Worm (Caenorhabditis elegans): ENCODE results near the gene pro-3.

The pro-3 gene

DNA sequence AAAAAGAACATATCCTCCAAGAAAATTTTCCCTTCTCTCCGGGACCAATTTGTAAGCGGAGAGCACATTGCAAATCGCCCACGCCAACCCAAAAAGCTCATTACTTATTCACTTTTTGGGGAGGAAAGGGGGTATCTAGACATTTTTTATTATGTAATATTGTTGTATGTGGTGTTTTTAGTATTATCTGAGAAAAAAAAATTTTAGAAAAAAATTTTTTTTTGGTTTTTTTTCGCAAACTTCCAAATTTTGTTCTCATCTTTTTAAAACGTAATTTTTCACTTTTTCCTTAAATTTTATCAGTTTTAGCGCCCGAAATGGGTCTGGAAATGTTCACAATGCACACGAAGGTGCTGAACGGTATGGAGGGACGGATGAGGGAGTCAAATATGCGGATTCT lies 58.3 kb downstream of the pro-3 start, which contains the start of gene twk-46:
Gene twk-46, plus strand, starts transcription at position 301 of the 400 bp plus-strand sequence.
- TF ChIP-seq dpl-1 (GFP tag; optimal IDR thresholded peaks at IDR 0.05) (no peak), egl-13 (tag; optimal IDR thresholded peaks at IDR 0.05) (no peak), xbp-1 (tag; optimal IDR thresholded peaks at IDR 0.05) (no peak), C34B4.2 (tag; optimal IDR thresholded peaks at IDR 0.05) (no peak), skn-1 (tag; optimal IDR thresholded peaks at IDR 0.05) (no peak), nhr-76 (tag; optimal IDR thresholded peaks at IDR 0.05) (no peak), aha-1 (tag; optimal IDR thresholded peaks at IDR 0.05) (no peak), aly-2 (tag; optimal IDR thresholded peaks at IDR 0.05) (no peak), lin-35 (GFP tag; optimal IDR thresholded peaks at IDR 0.05) (no peak), ets-5 (GFP tag; IDR thresholded peaks at IDR 0.05) (no peak)

DNA sequence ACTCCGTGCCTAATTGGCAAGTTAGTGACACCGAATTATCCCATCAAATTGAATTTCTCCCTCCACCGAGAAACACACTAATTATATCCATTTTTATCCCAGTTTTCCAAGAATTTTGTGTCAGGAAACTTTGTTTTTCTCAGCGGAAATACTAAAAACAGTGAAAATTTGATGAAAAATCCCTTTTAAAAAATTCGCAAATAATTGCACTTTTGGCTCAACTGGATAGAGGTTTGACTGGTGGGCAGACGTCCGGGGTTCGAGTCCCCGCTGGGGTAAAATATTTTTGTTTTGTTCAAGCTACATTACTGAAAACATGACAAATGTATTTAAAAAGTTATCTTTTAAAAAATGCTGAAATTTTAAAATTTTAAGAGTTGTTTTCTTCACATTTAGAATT lies 60.1 kb downstream of the pro-3 start:
- TF ChIP-seq nhr-19 (GFP tag; conservative IDR thresholded peaks at IDR 0.05) (no peak), nhr-85 (tag) (no peak), elt-3 (tag; optimal IDR thresholded peaks at IDR 0.05) (no peak), lin-15B (tag; optimal IDR thresholded peaks at IDR 0.05) (no peak), pqm-1 (tag; optimal IDR thresholded peaks at IDR 0.05) (no peak), ztf-11 (tag; optimal IDR thresholded peaks at IDR 0.05) (no peak), xbp-1 (tag; optimal IDR thresholded peaks at IDR 0.05) (no peak), nhr-71 (tag; optimal IDR thresholded peaks at IDR 0.05) (no peak), fkh-8 (tag; optimal IDR thresholded peaks at IDR 0.05) (no peak), hlh-4 (tag; optimal IDR thresholded peaks at IDR 0.05) (no peak), dpl-1 (GFP tag; optimal IDR thresholded peaks at IDR 0.05) (no peak), unc-86 (tag; optimal IDR thresholded peaks at IDR 0.05) (no peak), tlp-1 (tag; optimal IDR thresholded peaks at IDR 0.05) (no peak)

ce11 chrV:19057602-19058001 lies 60.6 kb downstream of the pro-3 start:
- no peak for TF ChIP-seq efl-1 (optimal IDR thresholded peaks at IDR 0.05)
- peak in 1 of 2 experiments; percentile 61 for TF ChIP-seq efl-1 (GFP tag; optimal IDR thresholded peaks at IDR 0.05 in 1 of 2)
- no peak for TF ChIP-seq ama-1 (optimal IDR thresholded peaks at IDR 0.05)
- no peak for TF ChIP-seq unc-130 (tag; optimal IDR thresholded peaks at IDR 0.05)
- TF ChIP-seq sox-4 (tag; optimal IDR thresholded peaks at IDR 0.05): no peak
- TF ChIP-seq nhr-19 (GFP tag; conservative IDR thresholded peaks at IDR 0.05): no peak

DNA sequence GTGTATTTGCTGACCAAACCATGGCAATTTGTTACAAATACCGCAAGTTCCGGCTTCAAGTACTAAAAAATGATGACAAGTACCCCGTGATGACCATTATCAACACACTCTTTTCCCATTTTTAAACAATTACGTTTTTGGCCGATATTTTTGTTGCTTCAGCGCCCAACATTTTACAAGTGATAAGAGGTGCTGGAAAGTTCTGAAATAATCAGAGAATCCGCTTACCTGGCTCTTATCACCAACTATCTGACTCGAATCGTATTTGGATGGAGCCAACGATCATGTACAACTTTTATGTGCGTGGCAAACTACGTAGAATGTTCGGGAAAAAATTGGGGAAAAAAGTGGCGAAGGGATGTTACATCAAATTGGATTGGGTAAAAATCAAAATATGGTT lies 64.9 kb downstream of the pro-3 start:
- peak; percentile 33 for TF ChIP-seq pax-3 (tag; optimal IDR thresholded peaks at IDR 0.05)
- TF ChIP-seq nhr-71 (tag; optimal IDR thresholded peaks at IDR 0.05): peak; percentile 10
- TF ChIP-seq elt-2 (tag; optimal IDR thresholded peaks at IDR 0.05): peak; percentile 96
- peak; percentile 5 for TF ChIP-seq nhr-20 (tag; optimal IDR thresholded peaks at IDR 0.05)
- peak; percentile 22 for TF ChIP-seq jun-1 (tag; optimal IDR thresholded peaks at IDR 0.05)
- TF ChIP-seq lin-35 (GFP tag; optimal IDR thresholded peaks at IDR 0.05): peak in 1 of 2 experiments; percentile 22
- no peak for TF ChIP-seq skn-1 (tag; optimal IDR thresholded peaks at IDR 0.05)
- TF ChIP-seq ztf-4 (tag; optimal IDR thresholded peaks at IDR 0.05): no peak
- no peak for TF ChIP-seq efl-1 (optimal IDR thresholded peaks at IDR 0.05)
- TF ChIP-seq efl-1 (GFP tag; optimal IDR thresholded peaks at IDR 0.05 in 1 of 2): peak in 1 of 2 experiments; percentile 56
- TF ChIP-seq unc-130 (tag; optimal IDR thresholded peaks at IDR 0.05): no peak
- peak; percentile 14 for TF ChIP-seq nhr-90 (tag; optimal IDR thresholded peaks at IDR 0.05; ENCODE audit: poor library complexity)
- no peak for TF ChIP-seq isw-1 (GFP tag; IDR thresholded peaks at IDR 0.05)
- TF ChIP-seq aly-2 (tag; optimal IDR thresholded peaks at IDR 0.05): no peak
- TF ChIP-seq hpl-2 (GFP tag; optimal IDR thresholded peaks at IDR 0.05): peak; percentile 48
- no peak for TF ChIP-seq lin-15B (tag; optimal IDR thresholded peaks at IDR 0.05)

DNA sequence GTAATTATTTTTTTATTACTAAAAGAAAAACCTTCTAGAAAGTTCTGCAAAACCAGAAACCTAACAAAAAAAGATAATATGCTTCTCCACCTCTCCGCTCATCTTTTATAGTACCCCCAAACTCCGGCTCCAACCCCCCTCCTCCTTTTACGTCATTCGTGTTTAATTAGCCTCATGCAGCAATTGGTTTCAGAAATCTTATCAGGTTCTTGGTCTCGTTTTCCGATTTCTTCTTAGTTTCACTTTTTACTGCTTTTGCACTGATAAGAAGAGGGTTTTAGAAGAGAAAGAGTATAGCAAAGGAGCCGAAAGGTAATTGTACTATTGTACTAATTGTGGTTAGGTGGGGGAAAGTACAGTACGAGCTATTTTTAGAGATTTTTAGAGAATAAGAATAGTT lies 66.8 kb downstream of the pro-3 start:
- no peak for TF ChIP-seq lin-39 (tag; optimal IDR thresholded peaks at IDR 0.05)
- no peak for TF ChIP-seq pag-3 (tag; optimal IDR thresholded peaks at IDR 0.05; ENCODE audit: borderline replicate concordance, insufficient read depth)
- no peak for TF ChIP-seq efl-1 (optimal IDR thresholded peaks at IDR 0.05)
- peak in 1 of 2 experiments; percentile 15 for TF ChIP-seq efl-1 (GFP tag; optimal IDR thresholded peaks at IDR 0.05 in 1 of 2)
- TF ChIP-seq ceh-63 (GFP tag; optimal IDR thresholded peaks at IDR 0.05): no peak
- no peak for TF ChIP-seq unc-130 (tag; optimal IDR thresholded peaks at IDR 0.05)
- TF ChIP-seq egl-13 (tag; optimal IDR thresholded peaks at IDR 0.05): no peak
- TF ChIP-seq ets-5 (GFP tag; IDR thresholded peaks at IDR 0.05): no peak
- TF ChIP-seq F16B12.6 (tag; optimal IDR thresholded peaks at IDR 0.05): no peak
- peak in 1 of 2 experiments; percentile 35 for TF ChIP-seq lin-35 (GFP tag; optimal IDR thresholded peaks at IDR 0.05)
- TF ChIP-seq nhr-90 (tag; optimal IDR thresholded peaks at IDR 0.05; ENCODE audit: poor library complexity): peak; percentile 20
- peak; percentile 56 for TF ChIP-seq pqm-1 (tag; optimal IDR thresholded peaks at IDR 0.05)
- TF ChIP-seq unc-30 (tag; optimal IDR thresholded peaks at IDR 0.05): no peak
- TF ChIP-seq nhr-85 (tag): no peak
- peak; percentile 81 for TF ChIP-seq elt-2 (tag; optimal IDR thresholded peaks at IDR 0.05)
